Worm (Caenorhabditis elegans) whole organism, L4/young adult: ENCODE data around the gene T19C3.7.

ENCODE experiments used
- dao-5 ChIP-seq: sonication (generic microtip); optimal IDR thresholded peaks from 2 replicates; lab custom pipeline; 2016; ENCODE audit warnings: missing genotype, missing genetic modification characterization, moderate library complexity, missing compliant biosample characterization
- him-1 ChIP-seq: sonication (generic microtip); optimal IDR thresholded peaks from 2 replicates; lab custom pipeline; 2016; ENCODE audit warnings: missing genotype, missing genetic modification reagents, missing genetic modification characterization, missing compliant biosample characterization

DNA sequence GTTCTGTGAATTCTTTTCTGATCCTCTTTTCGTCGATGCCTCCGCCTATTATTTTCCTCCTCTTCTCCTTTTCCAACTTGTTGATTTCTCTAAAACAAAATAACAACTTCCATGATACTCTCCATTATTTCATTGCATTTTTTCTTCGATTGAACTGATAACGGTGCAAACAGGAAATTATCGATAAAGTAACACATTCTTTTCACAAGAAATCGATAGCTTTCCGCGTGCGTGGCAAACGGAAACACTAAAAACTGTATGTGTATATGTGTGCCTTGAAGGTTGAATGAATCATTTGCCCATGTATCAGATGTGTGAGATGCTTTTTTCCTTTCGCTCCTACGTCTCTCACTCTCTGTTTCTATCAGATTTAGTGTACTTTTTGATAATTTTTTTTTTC is 15.6 kb upstream of the T19C3.7 start:
- no peak for TF ChIP-seq him-1 (tag; lab: Kevin White, UChicago)
- no peak for TF ChIP-seq dao-5 (tag; lab: Kevin White, UChicago)
